Fruit fly (Drosophila melanogaster) Kc167 (cell line): ENCODE results near the gene CG43389.

Source experiments
- Sin3A ChIP-seq: fragments of >200 bp; optimal IDR thresholded peaks from 2 replicates; lab custom pipeline; 2018; ENCODE audit warnings: missing external identifiers
- h ChIP-seq: fragments of >200 bp; optimal IDR thresholded peaks from 3 replicates; lab custom pipeline; 2018; ENCODE audit warnings: missing external identifiers
- psq ChIP-seq: fragments of >200 bp; optimal IDR thresholded peaks from 2 replicates; lab custom pipeline; 2017; ENCODE audit warnings: missing external identifiers
- ttk ChIP-seq: sonication (Bioruptor generic); optimal IDR thresholded peaks from 2 replicates; lab custom pipeline; 2017; ENCODE audit warnings: missing external identifiers

dm6 chr3L:3242121-3243083 lies 5.4 kb upstream of the CG43389 start:
- TF ChIP-seq psq (lab: Kevin White, UChicago): no peak
- TF ChIP-seq Sin3A (lab: Kevin White, UChicago): no peak
- TF ChIP-seq h: no peak
- no peak for TF ChIP-seq ttk (lab: Kevin White, UChicago)
